Fruit fly (Drosophila melanogaster) whole organism, prepupa: ENCODE results near the gene CG15020.

ENCODE experiments used
- Blimp-1 ChIP-seq: fragments of 200-800 bp; sonication (Bioruptor generic); optimal IDR thresholded peaks from 3 replicates; lab custom pipeline; 2017; ENCODE audit warnings: missing biosample characterization, missing genetic modification characterization, mild to moderate bottlenecking, moderate library complexity, missing genetic modification reagents
- CG11294 ChIP-seq: fragments of 200-800 bp; sonication (Bioruptor generic); IDR thresholded peaks from 2 replicates; pipeline ENCODE4 v1.3.6; 2022; ENCODE audit warnings: missing biosample characterization, missing genetic modification characterization
- CG7368 ChIP-seq: fragments of 200-800 bp; sonication (Bioruptor generic); optimal IDR thresholded peaks from 3 replicates; lab custom pipeline; 2016; ENCODE audit warnings: missing biosample characterization, missing genetic modification characterization
- Hr38 ChIP-seq: sonication (Bioruptor generic); optimal IDR thresholded peaks from 2 replicates; lab custom pipeline; 2016; ENCODE audit warnings: missing biosample characterization, missing genetic modification characterization
- Hr39 ChIP-seq: fragments of 200-800 bp; sonication (Bioruptor generic); optimal IDR thresholded peaks from 2 replicates; lab custom pipeline; 2016; ENCODE audit warnings: missing biosample characterization, missing genetic modification characterization
- esn ChIP-seq: fragments of 200-800 bp; sonication (Bioruptor generic); optimal IDR thresholded peaks from 2 replicates; lab custom pipeline; 2016; ENCODE audit warnings: missing biosample characterization, mild to moderate bottlenecking, missing genetic modification characterization, moderate library complexity

DNA sequence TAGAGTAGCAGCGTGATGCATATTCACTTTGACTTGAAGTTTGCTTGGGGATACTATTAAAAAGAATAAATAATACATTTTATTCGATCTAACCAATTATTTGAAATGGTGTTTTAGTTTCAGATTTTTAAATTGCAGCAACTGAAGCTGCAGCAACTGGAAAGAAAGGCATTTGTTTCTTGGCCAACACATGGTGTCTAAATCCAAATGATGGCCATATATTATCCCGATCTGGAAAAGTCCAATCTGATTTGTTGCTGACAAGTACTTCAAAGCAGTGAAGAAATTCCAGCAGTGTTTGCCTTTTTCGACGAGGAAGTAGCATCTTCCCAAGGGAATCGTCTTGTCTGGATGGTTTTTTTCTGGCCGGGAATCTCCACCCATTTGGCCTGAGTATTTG lies 24.3 kb upstream of the CG15020 start:
- TF ChIP-seq CG11294 (no peak), Hr39 (GFP tag; lab: Kevin White, UChicago) (no peak), CG7368 (GFP tag; lab: Kevin White, UChicago) (no peak), esn (GFP tag; lab: Kevin White, UChicago) (no peak), Blimp-1 (GFP tag; lab: Kevin White, UChicago) (no peak), Hr38 (GFP tag; lab: Kevin White, UChicago) (no peak)
